Fruit fly (Drosophila melanogaster): ENCODE data around the gene CG34166.
"Not testable (repeated sequence)": the region's sequence is repeated elsewhere in the genome, so short reads cannot be mapped to it uniquely, and the experiment has no call there.

The CG34166 gene

DNA sequence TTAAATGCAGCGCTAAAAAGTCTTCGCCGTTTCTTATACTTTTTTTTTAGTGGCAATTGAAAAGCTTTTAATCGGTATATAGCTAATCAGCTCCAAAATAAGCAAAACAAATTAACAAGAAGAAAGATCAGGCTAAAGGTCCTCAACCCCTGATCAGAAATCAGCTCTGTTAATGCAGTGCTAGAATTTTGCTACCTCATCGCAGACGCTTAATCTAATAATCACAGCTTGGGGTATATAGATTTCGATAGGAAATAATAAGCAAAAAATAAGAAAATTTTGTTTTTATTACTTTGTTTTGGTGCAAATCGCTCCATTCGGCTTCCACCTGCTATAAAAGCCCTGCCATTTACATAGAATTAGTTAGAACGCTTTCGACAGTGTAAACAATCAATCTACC lies at the start of gene CG34166:
CG34166 (plus strand) TSS at position 301 of the 400 bp plus-strand sequence.
- TF ChIP-seq pan (optimal IDR thresholded peaks at IDR 0.05); Dll (optimal IDR thresholded peaks at IDR 0.05); EcR (GFP tag; optimal IDR thresholded peaks at IDR 0.05): not testable (repeated sequence)

DNA sequence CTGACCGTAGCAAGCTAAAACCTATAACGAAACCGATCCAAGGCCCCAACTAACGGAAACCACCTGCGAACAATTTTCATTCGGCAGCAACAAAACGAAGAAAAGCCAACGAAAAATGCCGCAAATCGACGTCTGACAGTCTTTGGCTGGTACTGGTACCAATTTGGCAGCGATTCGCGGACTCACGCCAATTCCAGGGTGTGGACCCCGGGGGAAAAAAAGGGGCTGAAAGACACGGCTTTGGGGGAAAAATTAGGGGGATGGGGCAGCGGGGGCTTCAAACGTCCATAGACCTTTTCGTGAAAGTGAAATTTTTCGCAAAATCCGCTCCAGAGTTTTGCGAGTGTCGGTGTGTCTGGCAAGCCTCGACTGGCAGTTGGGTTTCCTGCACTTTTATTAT lies 49.4 kb upstream of the CG34166 start:
- TF ChIP-seq Dll (optimal IDR thresholded peaks at IDR 0.05) (no peak), pan (optimal IDR thresholded peaks at IDR 0.05) (no peak), CG8478 (optimal IDR thresholded peaks at IDR 0.05) (no peak), usp (GFP tag; optimal IDR thresholded peaks at IDR 0.05) (no peak), EcR (GFP tag; optimal IDR thresholded peaks at IDR 0.05) (no peak), psq (optimal IDR thresholded peaks at IDR 0.05) (no peak)

DNA sequence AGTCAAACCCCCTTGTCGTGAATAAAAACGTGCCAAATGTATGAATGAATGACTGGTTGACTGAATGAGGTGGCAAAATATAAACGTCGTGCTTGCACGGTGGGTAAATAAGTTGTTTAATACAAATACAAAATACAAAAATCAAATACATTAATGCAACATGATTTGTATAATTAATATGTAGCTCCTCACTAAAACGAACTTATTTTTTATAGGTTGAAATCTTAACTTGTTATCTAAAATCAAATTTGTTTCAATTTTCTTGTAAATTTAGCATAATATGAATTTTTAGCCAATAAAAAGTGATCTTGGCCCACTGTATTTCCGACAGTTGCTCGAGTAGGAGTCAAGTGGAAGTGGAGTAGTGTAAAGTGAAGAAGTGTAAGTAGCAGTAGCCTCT lies 45.1 kb upstream of the CG34166 start:
- TF ChIP-seq pan (optimal IDR thresholded peaks at IDR 0.05) (no peak), CG8478 (optimal IDR thresholded peaks at IDR 0.05) (no peak), psq (optimal IDR thresholded peaks at IDR 0.05) (no peak), Dll (optimal IDR thresholded peaks at IDR 0.05) (no peak), EcR (GFP tag; optimal IDR thresholded peaks at IDR 0.05) (no peak), usp (GFP tag; optimal IDR thresholded peaks at IDR 0.05) (no peak)

DNA sequence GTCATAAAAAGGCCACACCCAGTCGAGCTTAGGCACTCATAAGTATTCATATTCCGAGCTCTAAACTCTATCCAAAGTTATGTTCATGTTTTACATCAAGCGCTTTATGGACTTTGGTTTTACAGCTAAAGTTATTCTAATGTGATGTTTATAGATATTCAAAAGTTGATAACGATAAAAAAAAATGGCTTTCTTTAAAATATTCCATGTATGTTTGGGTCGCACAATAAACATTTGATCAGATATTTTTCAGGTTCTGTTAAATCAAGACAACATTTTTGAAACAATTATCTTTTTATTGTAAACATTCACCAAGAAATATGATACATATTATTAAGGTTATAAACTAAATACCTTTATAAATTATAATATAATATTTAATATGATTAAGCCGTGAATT lies 44.0 kb upstream of the CG34166 start:
- TF ChIP-seq CG8478 (optimal IDR thresholded peaks at IDR 0.05) (no peak), EcR (GFP tag; optimal IDR thresholded peaks at IDR 0.05) (no peak), usp (GFP tag; optimal IDR thresholded peaks at IDR 0.05) (no peak), Dll (optimal IDR thresholded peaks at IDR 0.05) (no peak)

DNA sequence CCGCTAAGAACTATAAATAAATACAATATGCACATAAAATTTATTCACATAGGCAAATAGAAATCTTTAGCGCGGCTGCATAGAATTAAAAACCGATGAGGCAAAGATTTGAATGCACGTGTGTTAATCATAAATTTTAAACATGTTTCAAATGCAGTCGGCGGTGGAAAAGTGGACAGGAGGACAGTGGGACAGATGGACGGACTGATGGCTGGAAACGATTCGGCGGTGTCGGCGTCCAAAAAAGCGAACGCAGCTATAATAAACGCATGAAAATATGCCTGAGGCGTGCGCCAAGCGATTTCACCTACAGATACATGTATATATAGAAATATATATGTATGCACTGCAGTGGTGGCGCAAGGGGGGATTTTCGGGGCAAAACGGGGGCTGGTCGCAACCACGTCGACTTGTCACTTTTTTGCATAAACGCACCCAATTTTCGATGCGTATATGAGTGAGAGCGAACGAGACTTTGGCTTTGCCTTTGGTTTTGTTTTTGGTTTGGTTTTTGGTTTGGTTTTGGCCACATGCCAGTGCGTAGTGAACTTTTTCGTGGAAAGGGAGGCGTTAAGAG lies 43.4 kb upstream of the CG34166 start:
- TF ChIP-seq EcR (GFP tag; optimal IDR thresholded peaks at IDR 0.05), result no peak
- no peak for TF ChIP-seq CG8478 (optimal IDR thresholded peaks at IDR 0.05)
- TF ChIP-seq psq (optimal IDR thresholded peaks at IDR 0.05), result no peak
- TF ChIP-seq pan (optimal IDR thresholded peaks at IDR 0.05), result no peak
- no peak for TF ChIP-seq Dll (optimal IDR thresholded peaks at IDR 0.05)
- no peak for TF ChIP-seq usp (GFP tag; optimal IDR thresholded peaks at IDR 0.05)

DNA sequence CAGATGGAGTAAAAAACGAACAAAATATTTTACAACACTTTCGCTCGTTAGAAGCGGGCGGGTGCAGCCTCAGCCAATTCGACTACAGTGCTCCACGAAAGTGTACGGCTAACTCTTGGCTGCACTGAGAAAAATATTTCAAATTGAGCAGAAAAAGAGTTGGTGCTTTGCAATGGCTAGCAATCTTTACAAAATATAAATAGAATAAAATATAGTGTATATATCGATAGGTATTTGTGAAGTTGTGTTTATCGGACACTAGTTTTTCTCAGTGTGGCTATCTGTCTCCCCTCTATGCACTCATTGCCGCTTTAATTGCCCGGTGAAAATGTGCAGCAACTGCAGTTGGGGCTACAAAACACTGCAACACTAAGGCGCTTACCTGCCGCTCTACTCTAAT lies 41.5 kb upstream of the CG34166 start:
- no peak for TF ChIP-seq psq (optimal IDR thresholded peaks at IDR 0.05)
- no peak for TF ChIP-seq CG8478 (optimal IDR thresholded peaks at IDR 0.05)
- no peak for TF ChIP-seq EcR (GFP tag; optimal IDR thresholded peaks at IDR 0.05)
- TF ChIP-seq pan (optimal IDR thresholded peaks at IDR 0.05), result no peak
- TF ChIP-seq usp (GFP tag; optimal IDR thresholded peaks at IDR 0.05), result no peak
- no peak for TF ChIP-seq Dll (optimal IDR thresholded peaks at IDR 0.05)

DNA sequence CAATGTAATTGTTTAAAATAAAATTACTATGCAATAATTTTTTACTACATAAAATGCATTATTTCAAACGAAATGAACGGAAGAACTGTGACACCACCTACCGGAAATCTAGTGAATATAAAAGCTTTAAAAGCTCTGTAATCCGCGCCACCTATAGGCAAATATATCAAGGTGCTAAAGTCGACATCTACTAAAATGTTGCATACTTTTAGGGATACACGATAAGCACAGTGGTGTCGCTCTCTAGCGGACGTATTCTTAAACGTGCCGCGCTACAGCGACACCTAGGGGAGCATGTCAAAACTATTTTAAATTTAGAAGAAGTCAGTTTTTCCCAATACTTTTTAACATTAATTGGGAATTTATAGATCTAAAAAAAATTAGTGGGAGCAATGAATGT lies 36.8 kb upstream of the CG34166 start:
- TF ChIP-seq psq (optimal IDR thresholded peaks at IDR 0.05) (no peak), usp (GFP tag; optimal IDR thresholded peaks at IDR 0.05) (no peak), pan (optimal IDR thresholded peaks at IDR 0.05) (no peak), CG8478 (optimal IDR thresholded peaks at IDR 0.05) (no peak), EcR (GFP tag; optimal IDR thresholded peaks at IDR 0.05) (no peak), Dll (optimal IDR thresholded peaks at IDR 0.05) (no peak)

- TF ChIP-seq usp (GFP tag; optimal IDR thresholded peaks at IDR 0.05) (no peak), Dll (optimal IDR thresholded peaks at IDR 0.05) (no peak), pan (optimal IDR thresholded peaks at IDR 0.05) (no peak), EcR (GFP tag; optimal IDR thresholded peaks at IDR 0.05) (no peak), CG8478 (optimal IDR thresholded peaks at IDR 0.05) (no peak), psq (optimal IDR thresholded peaks at IDR 0.05) (no peak)
Measured at dm6 chr2L:14712245-14712644, 30.7 kb upstream of the CG34166 start, which contains the start of gene CG15282. Gene CG15282 (plus strand): TSS chr2L:14712471.

- TF ChIP-seq Dll (optimal IDR thresholded peaks at IDR 0.05), result no peak
- TF ChIP-seq usp (GFP tag; optimal IDR thresholded peaks at IDR 0.05), result no peak
- no peak for TF ChIP-seq EcR (GFP tag; optimal IDR thresholded peaks at IDR 0.05)
- TF ChIP-seq CG8478 (optimal IDR thresholded peaks at IDR 0.05), result no peak
- no peak for TF ChIP-seq psq (optimal IDR thresholded peaks at IDR 0.05)
- no peak for TF ChIP-seq pan (optimal IDR thresholded peaks at IDR 0.05)
Measured at dm6 chr2L:14713467-14713866, 29.5 kb upstream of the CG34166 start, which contains the start of gene CG34165. Gene CG34165 (plus strand): TSS chr2L:14713750.

DNA sequence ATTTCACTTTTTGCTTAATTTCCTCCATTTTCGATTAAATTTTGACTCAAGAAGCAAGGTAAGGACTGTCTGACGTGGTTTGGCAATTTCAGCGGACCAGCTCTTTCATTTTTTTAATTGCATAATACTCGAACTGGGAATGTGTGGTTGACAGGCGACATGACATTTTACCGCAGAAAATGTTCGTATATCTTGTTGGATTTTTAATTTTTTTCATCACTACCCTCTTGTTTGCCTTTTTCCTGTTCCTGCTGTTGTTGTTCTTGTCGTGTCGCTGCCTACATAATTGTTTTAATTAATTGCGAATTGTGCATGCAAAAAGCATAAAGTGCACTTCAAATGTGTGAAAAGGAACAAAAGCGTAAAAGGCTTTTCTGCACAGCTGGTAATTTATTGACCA lies 12.9 kb upstream of the CG34166 start, which contains the start of gene CG42685:
CG42685 (minus strand) TSS at position 101 of the 400 bp plus-strand sequence.
- TF ChIP-seq Dll (optimal IDR thresholded peaks at IDR 0.05), result no peak
- no peak for TF ChIP-seq pan (optimal IDR thresholded peaks at IDR 0.05)
- TF ChIP-seq psq (optimal IDR thresholded peaks at IDR 0.05), result no peak
- no peak for TF ChIP-seq usp (GFP tag; optimal IDR thresholded peaks at IDR 0.05)
- TF ChIP-seq EcR (GFP tag; optimal IDR thresholded peaks at IDR 0.05), result no peak
- TF ChIP-seq CG8478 (optimal IDR thresholded peaks at IDR 0.05), result no peak

dm6 chr2L:14735543-14735942 lies 7.5 kb upstream of the CG34166 start, which contains the start of gene CG31835:
Gene CG31835 (plus strand): TSS chr2L:14735843.
- not testable (repeated sequence) for TF ChIP-seq EcR (GFP tag; optimal IDR thresholded peaks at IDR 0.05); CG8478 (optimal IDR thresholded peaks at IDR 0.05); usp (GFP tag; optimal IDR thresholded peaks at IDR 0.05)

DNA sequence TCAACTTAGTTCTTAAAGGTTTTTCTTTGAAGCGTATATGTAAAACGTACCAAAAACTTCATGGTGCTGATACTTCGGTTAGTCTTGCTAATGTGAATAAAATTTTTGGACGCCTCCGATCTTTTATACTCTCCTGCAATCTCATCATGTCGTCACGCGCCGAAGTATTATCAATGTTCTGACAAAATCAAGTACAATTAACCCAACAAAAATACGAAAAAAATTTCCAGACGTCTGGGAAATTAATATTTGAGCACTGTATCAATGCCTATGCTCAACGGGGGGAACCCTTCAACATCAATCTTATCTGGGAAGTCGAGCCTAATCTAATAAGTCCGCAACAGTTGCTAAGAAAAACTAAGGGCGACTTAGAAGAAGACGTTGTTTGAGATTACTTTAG lies 5.3 kb upstream of the CG34166 start, which contains the start of gene CG31775:
CG31775 (minus strand) TSS at position 101 of the 400 bp plus-strand sequence.
- TF ChIP-seq pan (optimal IDR thresholded peaks at IDR 0.05); CG8478 (optimal IDR thresholded peaks at IDR 0.05); usp (GFP tag; optimal IDR thresholded peaks at IDR 0.05): not testable (repeated sequence)

DNA sequence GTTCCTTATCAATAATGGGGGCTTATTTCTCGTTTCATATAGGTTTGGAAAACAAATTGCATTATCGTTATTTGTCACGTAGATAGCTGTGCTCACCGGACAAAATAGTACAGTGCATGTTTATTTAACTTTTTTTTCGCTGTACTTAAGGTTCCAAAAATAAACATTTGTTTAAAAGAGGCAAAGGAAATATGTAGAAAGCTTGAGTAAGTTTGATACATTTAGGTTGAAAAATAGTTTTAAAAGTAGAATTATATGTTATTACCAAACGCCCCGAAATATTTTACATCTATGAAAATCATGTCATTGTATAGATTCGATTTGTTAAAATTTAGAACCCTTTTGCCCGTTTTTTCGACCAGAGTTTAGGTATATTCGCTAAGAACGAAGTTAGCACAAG lies 3.4 kb upstream of the CG34166 start, which contains the start of gene CG42585:
CG42585 (plus strand) TSS at position 301 of the 400 bp plus-strand sequence.
- TF ChIP-seq Dll (optimal IDR thresholded peaks at IDR 0.05); EcR (GFP tag; optimal IDR thresholded peaks at IDR 0.05); psq (optimal IDR thresholded peaks at IDR 0.05): not testable (repeated sequence)
